Fruit fly (Drosophila melanogaster) whole organism, embryonic: ENCODE data around the gene Ent3.
A peak's percentile ranks its signal among the peaks of the same experiment; 100 is the strongest.

Source experiments
- Asciz ChIP-seq: fragments of 200-800 bp; sonication (Bioruptor generic); optimal IDR thresholded peaks from 2 replicates; lab custom pipeline; 2017; ENCODE audit warnings: missing biosample characterization, mild to moderate bottlenecking, missing genetic modification characterization, missing genetic modification reagents
- Atf6 ChIP-seq: fragments of 200-800 bp; sonication (Bioruptor generic); IDR thresholded peaks from 2 replicates; pipeline ENCODE4 v1.3.6; 2022; ENCODE audit warnings: missing biosample characterization, missing genetic modification characterization
- CG10959 ChIP-seq: fragments of 200-800 bp; sonication (Bioruptor generic); IDR thresholded peaks from 2 replicates; pipeline ENCODE4 v1.3.6; 2022; ENCODE audit warnings: missing biosample characterization, missing genetic modification characterization
- CG11504 ChIP-seq: fragments of 200-800 bp; sonication (Bioruptor generic); optimal IDR thresholded peaks from 3 replicates; lab custom pipeline; 2019; ENCODE audit warnings: missing biosample characterization, mild to moderate bottlenecking, missing genetic modification characterization, moderate library complexity
- CG12104 ChIP-seq: fragments of 200-800 bp; sonication (Bioruptor generic); optimal IDR thresholded peaks from 3 replicates; lab custom pipeline; 2016; ENCODE audit warnings: missing biosample characterization, missing genetic modification characterization
- CG12769 ChIP-seq: fragments of 200-800 bp; sonication (Bioruptor generic); optimal IDR thresholded peaks from 2 replicates; lab custom pipeline; 2019; ENCODE audit warnings: missing biosample characterization, mild to moderate bottlenecking, missing genetic modification characterization, moderate library complexity
- CG13624 ChIP-seq: fragments of 200-800 bp; sonication (Bioruptor generic); optimal IDR thresholded peaks from 2 replicates; lab custom pipeline; 2016; ENCODE audit warnings: missing biosample characterization, missing genetic modification characterization
- CG15696 ChIP-seq: fragments of 200-800 bp; sonication (Bioruptor generic); optimal IDR thresholded peaks from 2 replicates; lab custom pipeline; 2019; ENCODE audit warnings: missing biosample characterization, mild to moderate bottlenecking, missing genetic modification characterization, moderate library complexity
- CG1603 ChIP-seq: fragments of 200-800 bp; sonication (Bioruptor generic); optimal IDR thresholded peaks from 2 replicates; lab custom pipeline; 2019; ENCODE audit warnings: missing biosample characterization, mild to moderate bottlenecking, missing genetic modification characterization, moderate library complexity
- CG1647 ChIP-seq: fragments of 200-800 bp; sonication (Bioruptor generic); optimal IDR thresholded peaks from 3 replicates; lab custom pipeline; 2016; ENCODE audit warnings: missing biosample characterization, missing genetic modification characterization
- CG18011 ChIP-seq: fragments of 200-800 bp; sonication (Bioruptor generic); optimal IDR thresholded peaks from 2 replicates; lab custom pipeline; 2017; ENCODE audit warnings: missing biosample characterization, missing genetic modification characterization, mild to moderate bottlenecking, moderate library complexity, missing genotype
- CG2199 ChIP-seq: fragments of 200-800 bp; sonication (Bioruptor generic); IDR thresholded peaks from 3 replicates; pipeline ENCODE4 v1.3.6; 2022; ENCODE audit warnings: missing biosample characterization, missing genetic modification characterization
- CG2889 ChIP-seq: fragments of 200-800 bp; sonication (Bioruptor generic); IDR thresholded peaks from 3 replicates; pipeline ENCODE4 v1.3.6; 2022; ENCODE audit warnings: missing biosample characterization, missing genetic modification characterization
- CG31224 ChIP-seq: fragments of 200-800 bp; sonication (Bioruptor generic); IDR thresholded peaks from 2 replicates; pipeline ENCODE4 v1.3.6; 2022; ENCODE audit warnings: missing biosample characterization, missing genetic modification characterization
- CG31365 ChIP-seq: fragments of 200-800 bp; sonication (Bioruptor generic); optimal IDR thresholded peaks from 2 replicates; lab custom pipeline; 2018; ENCODE audit warnings: missing biosample characterization, mild to moderate bottlenecking, missing genetic modification characterization
- CG4424 ChIP-seq: fragments of 200-800 bp; sonication (Bioruptor generic); optimal IDR thresholded peaks from 3 replicates; lab custom pipeline; 2016; ENCODE audit warnings: missing biosample characterization, missing genetic modification characterization
- CG5180 ChIP-seq: fragments of 200-800 bp; sonication (Bioruptor generic); optimal IDR thresholded peaks from 3 replicates; lab custom pipeline; 2017; ENCODE audit warnings: missing biosample characterization, missing genetic modification characterization, mild to moderate bottlenecking, moderate library complexity, missing genetic modification reagents
- CG6254 ChIP-seq: fragments of 200-800 bp; sonication (Bioruptor generic); optimal IDR thresholded peaks from 3 replicates; lab custom pipeline; 2017; ENCODE audit warnings: mild to moderate bottlenecking, missing biosample characterization, missing genetic modification reagents, missing genetic modification characterization
- CG6272 ChIP-seq: fragments of 200-800 bp; sonication (Bioruptor generic); IDR thresholded peaks from 2 replicates; pipeline ENCODE4 v1.3.6; 2022; ENCODE audit warnings: missing biosample characterization, missing genetic modification characterization
- CG6683 ChIP-seq: fragments of 200-800 bp; sonication (Bioruptor generic); optimal IDR thresholded peaks from 2 replicates; lab custom pipeline; 2017; ENCODE audit warnings: missing biosample characterization, mild to moderate bottlenecking, missing genetic modification characterization, missing genetic modification reagents
- CG7556 ChIP-seq: fragments of 200-800 bp; sonication (Bioruptor generic); optimal IDR thresholded peaks from 2 replicates; lab custom pipeline; 2017; ENCODE audit warnings: missing biosample characterization, mild to moderate bottlenecking, missing genetic modification characterization
- CG7839 ChIP-seq: fragments of 200-800 bp; sonication (Bioruptor generic); optimal IDR thresholded peaks from 3 replicates; lab custom pipeline; 2018; ENCODE audit warnings: missing biosample characterization, mild to moderate bottlenecking, missing genetic modification characterization, moderate library complexity
- CG9817 ChIP-seq: fragments of 200-800 bp; sonication (Bioruptor generic); optimal IDR thresholded peaks from 2 replicates; lab custom pipeline; 2018; ENCODE audit warnings: missing biosample characterization, mild to moderate bottlenecking, missing genetic modification characterization, moderate library complexity
- Deaf1 ChIP-seq: fragments of 200-800 bp; optimal IDR thresholded peaks from 3 replicates; lab custom pipeline; 2019; ENCODE audit warnings: missing biosample characterization, mild to moderate bottlenecking, missing genetic modification characterization, moderate library complexity
- Dek ChIP-seq: fragments of 200-800 bp; sonication (Bioruptor generic); optimal IDR thresholded peaks from 3 replicates; lab custom pipeline; 2019; ENCODE audit warnings: missing biosample characterization, mild to moderate bottlenecking, missing genetic modification characterization, moderate library complexity
- Dip3 ChIP-seq: fragments of 200-800 bp; sonication (Bioruptor generic); optimal IDR thresholded peaks from 3 replicates; lab custom pipeline; 2016; ENCODE audit warnings: missing biosample characterization, missing genetic modification characterization
- Dref ChIP-seq: fragments of 200-800 bp; sonication (Bioruptor generic); IDR thresholded peaks from 2 replicates; pipeline ENCODE4 v1.3.6; 2022; ENCODE audit warnings: missing biosample characterization, missing genetic modification characterization
- Gug ChIP-seq: fragments of 200-800 bp; sonication (Bioruptor generic); IDR thresholded peaks from 4 replicates; pipeline ENCODE4 v1.3.6; 2022; ENCODE audit warnings: missing biosample characterization, missing genetic modification characterization
- MBD-R2 ChIP-seq: fragments of 200-800 bp; sonication (Bioruptor generic); IDR thresholded peaks from 2 replicates; pipeline ENCODE4 v1.3.6; 2022; ENCODE audit warnings: missing biosample characterization, missing genetic modification characterization
- MTF-1 ChIP-seq: fragments of 200-800 bp; sonication (Bioruptor generic); optimal IDR thresholded peaks from 2 replicates; lab custom pipeline; 2018; ENCODE audit warnings: missing biosample characterization, mild to moderate bottlenecking, missing genetic modification characterization, borderline replicate concordance
- Max ChIP-seq: fragments of 200-800 bp; sonication (Bioruptor generic); optimal IDR thresholded peaks from 2 replicates; lab custom pipeline; 2016; ENCODE audit warnings: missing biosample characterization, mild to moderate bottlenecking, missing genetic modification characterization
- Sin3A ChIP-seq: fragments of >200 bp; optimal IDR thresholded peaks from 2 replicates; lab custom pipeline; 2018
- bcd ChIP-seq: fragments of 200-800 bp; sonication (Bioruptor generic); optimal IDR thresholded peaks from 2 replicates; lab custom pipeline; 2017; ENCODE audit warnings: missing biosample characterization, mild to moderate bottlenecking, missing genetic modification characterization
- cg ChIP-seq: fragments of 200-800 bp; sonication (Bioruptor generic); optimal IDR thresholded peaks from 3 replicates; lab custom pipeline; 2019; ENCODE audit warnings: missing biosample characterization, mild to moderate bottlenecking, missing genetic modification characterization, moderate library complexity
- crp ChIP-seq, 2 experiments: fragments of 200-800 bp; sonication (Bioruptor generic); optimal IDR thresholded peaks; 2 replicates in 1 of 2; 3 replicates in 1 of 2; lab custom pipeline; 2017; ENCODE audit warnings: missing biosample characterization in 2 of 2, missing genetic modification characterization in 2 of 2, mild to moderate bottlenecking in 1 of 2, moderate library complexity in 1 of 2
- eyg ChIP-seq: fragments of 200-800 bp; sonication (Bioruptor generic); optimal IDR thresholded peaks from 3 replicates; lab custom pipeline; 2016; ENCODE audit warnings: missing biosample characterization, missing genetic modification characterization
- gce ChIP-seq: fragments of 200-800 bp; sonication (Bioruptor generic); IDR thresholded peaks from 3 replicates; pipeline ENCODE4 v1.3.6; 2022; ENCODE audit warnings: missing biosample characterization, missing genetic modification characterization
- grn ChIP-seq: fragments of 200-800 bp; sonication (Bioruptor generic); optimal IDR thresholded peaks from 3 replicates; lab custom pipeline; 2017; ENCODE audit warnings: missing biosample characterization, missing genetic modification characterization
- ham ChIP-seq: fragments of 200-800 bp; sonication (Bioruptor generic); IDR thresholded peaks from 2 replicates; pipeline ENCODE4 v1.3.6; 2022; ENCODE audit warnings: missing biosample characterization, missing genetic modification characterization
- ind ChIP-seq: fragments of 200-800 bp; sonication (Bioruptor generic); optimal IDR thresholded peaks from 3 replicates; lab custom pipeline; 2016; ENCODE audit warnings: missing biosample characterization, missing genetic modification characterization
- jing ChIP-seq: fragments of 200-800 bp; sonication (Bioruptor generic); optimal IDR thresholded peaks from 2 replicates; lab custom pipeline; 2018; ENCODE audit warnings: missing biosample characterization, mild to moderate bottlenecking, missing genetic modification characterization
- knrl ChIP-seq: fragments of 200-800 bp; sonication (Bioruptor generic); IDR thresholded peaks from 3 replicates; pipeline ENCODE4 v1.3.6; 2022; ENCODE audit warnings: missing biosample characterization, missing genetic modification characterization; ENCODE audit not compliant: partially characterized antibody
- nerfin-2 ChIP-seq: fragments of 200-800 bp; sonication (Bioruptor generic); IDR thresholded peaks from 2 replicates; pipeline ENCODE4 v1.3.6; 2022; ENCODE audit warnings: missing biosample characterization, missing genetic modification characterization; ENCODE audit not compliant: partially characterized antibody
- pros ChIP-seq: fragments of 200-800 bp; sonication (Bioruptor generic); optimal IDR thresholded peaks from 3 replicates; lab custom pipeline; 2019; ENCODE audit warnings: missing biosample characterization, mild to moderate bottlenecking, missing genetic modification characterization, moderate library complexity
- ranshi ChIP-seq: fragments of 200-800 bp; sonication (Bioruptor generic); IDR thresholded peaks from 2 replicates; pipeline ENCODE4 v1.3.6; 2022; ENCODE audit warnings: missing biosample characterization, missing genetic modification characterization
- sens ChIP-seq: fragments of 200-800 bp; sonication (Bioruptor generic); peaks from one replicate; lab custom pipeline; 2016; ENCODE audit warnings: missing biosample characterization, missing genetic modification characterization
- seq ChIP-seq: fragments of 200-800 bp; sonication (Bioruptor generic); IDR thresholded peaks from 2 replicates; pipeline ENCODE4 v1.3.6; 2022; ENCODE audit warnings: missing biosample characterization, missing genetic modification characterization
- slp2 ChIP-seq: fragments of 200-800 bp; sonication (Bioruptor generic); optimal IDR thresholded peaks from 2 replicates; lab custom pipeline; 2016; ENCODE audit warnings: missing biosample characterization, missing genetic modification characterization
- stwl ChIP-seq: fragments of 200-800 bp; sonication (Bioruptor generic); optimal IDR thresholded peaks from 3 replicates; lab custom pipeline; 2018; ENCODE audit warnings: missing biosample characterization, mild to moderate bottlenecking, missing genetic modification characterization, moderate library complexity
- trh ChIP-seq: fragments of 200-800 bp; sonication (Bioruptor generic); optimal IDR thresholded peaks from 2 replicates; lab custom pipeline; 2016; ENCODE audit warnings: missing biosample characterization, missing genetic modification characterization
- tup ChIP-seq: fragments of 200-800 bp; sonication (Bioruptor generic); optimal IDR thresholded peaks from 2 replicates; lab custom pipeline; 2016; ENCODE audit warnings: missing biosample characterization, mild to moderate bottlenecking, missing genetic modification characterization, moderate library complexity

Gene Ent3

DNA sequence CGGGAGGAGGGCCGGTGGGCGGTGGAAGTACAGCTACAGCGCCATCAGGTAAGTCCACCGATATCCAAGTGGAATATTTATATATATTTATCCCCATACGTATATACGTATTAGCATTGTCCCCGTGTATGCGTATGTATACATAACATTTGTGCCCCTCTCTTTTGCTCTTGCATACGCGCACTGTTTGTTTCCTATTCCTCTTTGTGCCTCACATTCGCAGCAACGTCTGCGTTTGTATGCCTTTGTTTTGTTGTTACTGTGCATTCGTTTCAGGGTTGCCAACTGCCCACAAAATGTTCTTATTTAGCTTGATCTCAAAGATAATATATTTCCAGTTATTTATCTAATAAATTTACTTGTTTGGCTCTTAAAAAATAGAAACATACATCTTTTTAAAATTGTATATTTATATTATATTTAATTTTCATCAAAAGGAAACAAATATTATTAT is 47.1 kb upstream of the Ent3 start (continued):
- TF ChIP-seq CG31224 (no peak), bcd (GFP tag; lab: Kevin White, UChicago) (no peak), CG7839 (tag; lab: Kevin White, UChicago) (peak; percentile 63), eyg (GFP tag; lab: Kevin White, UChicago) (no peak), CG6683 (peak; percentile 17), CG2199 (GFP tag; lab: Robert Waterston, UW) (no peak), MBD-R2 (GFP tag; lab: Robert Waterston, UW) (peak; percentile 39; the same call in 1 of the 2 replicates), Dref (GFP tag; lab: Robert Waterston, UW) (no peak), cg (GFP tag; lab: Kevin White, UChicago) (peak; percentile 81), CG7556 (GFP tag; lab: Kevin White, UChicago) (peak; percentile 62), stwl (tag; lab: Kevin White, UChicago) (peak; percentile 56), Sin3A (no peak), Dek (peak; percentile 66), pros (GFP tag; lab: Kevin White, UChicago) (no peak), grn (GFP tag; lab: Kevin White, UChicago) (peak; percentile 36), slp2 (no peak), ham (GFP tag; lab: Robert Waterston, UW) (no peak), CG12104 (GFP tag; lab: Kevin White, UChicago) (no peak), CG18011 (no peak), CG5180 (GFP tag; lab: Kevin White, UChicago) (no peak), CG2889 (GFP tag; lab: Robert Waterston, UW) (no peak), Atf6 (GFP tag; lab: Robert Waterston, UW) (no peak), CG1647 (no peak), crp (GFP tag; optimal IDR thresholded peaks at IDR 0.05; lab: Kevin White, UChicago) (no peak), CG13624 (GFP tag; lab: Kevin White, UChicago) (no peak), sens (GFP tag; lab: Kevin White, UChicago) (peak; percentile 90), nerfin-2 (GFP tag; lab: Robert Waterston, UW) (no peak), CG9817 (tag; lab: Kevin White, UChicago) (peak; percentile 6), Dip3 (GFP tag; lab: Kevin White, UChicago) (no peak), gce (no peak), Gug (GFP tag; lab: Robert Waterston, UW) (no peak), MTF-1 (GFP tag; lab: Kevin White, UChicago) (peak; percentile 51), tup (GFP tag; lab: Kevin White, UChicago) (no peak), Asciz (GFP tag; lab: Kevin White, UChicago) (peak; percentile 52), knrl (GFP tag; lab: Robert Waterston, UW) (no peak), CG4424 (GFP tag; lab: Kevin White, UChicago) (peak; percentile 19), CG11504 (tag; lab: Kevin White, UChicago) (no peak), jing (no peak), ind (peak; percentile 17), CG31365 (tag; lab: Kevin White, UChicago) (no peak), CG6272 (GFP tag; lab: Robert Waterston, UW) (no peak), CG15696 (tag; lab: Kevin White, UChicago) (peak; percentile 7), ranshi (GFP tag; lab: Robert Waterston, UW) (no peak), Max (GFP tag; lab: Kevin White, UChicago) (no peak), Deaf1 (tag; lab: Kevin White, UChicago) (peak; percentile 15), seq (GFP tag; lab: Robert Waterston, UW) (no peak), CG6254 (GFP tag; lab: Kevin White, UChicago) (peak; percentile 33), CG12769 (no peak), CG1603 (no peak), CG10959 (GFP tag; lab: Robert Waterston, UW) (no peak), trh (no peak)
